Worm (Caenorhabditis elegans) whole organism, late embryonic: Measurements from ENCODE around the gene C44C1.1.

Experiments used
- C38D4.7 ChIP-seq: fragments of 200-800 bp; sonication (Bioruptor generic); optimal IDR thresholded peaks from 2 replicates; lab custom pipeline; 2018; ENCODE audit warnings: mild to moderate bottlenecking, missing genetic modification characterization, moderate library complexity, missing compliant biosample characterization
- ceh-34 ChIP-seq: sonication (generic microtip); optimal IDR thresholded peaks from 2 replicates; lab custom pipeline; 2016; ENCODE audit warnings: mild to moderate bottlenecking, missing genetic modification characterization, missing compliant biosample characterization
- ets-4 ChIP-seq: sonication (generic microtip); optimal IDR thresholded peaks from 2 replicates; lab custom pipeline; 2016; ENCODE audit warnings: missing genetic modification characterization, missing compliant biosample characterization
- nhr-11 ChIP-seq: fragments of 150-350 bp; optimal IDR thresholded peaks from 2 replicates; lab custom pipeline; 2014; ENCODE audit warnings: missing biosample characterization, missing genetic modification characterization
- pqm-1 ChIP-seq: sonication (generic microtip); optimal IDR thresholded peaks from 2 replicates; lab custom pipeline; 2016; ENCODE audit warnings: missing genetic modification characterization, missing compliant biosample characterization

DNA sequence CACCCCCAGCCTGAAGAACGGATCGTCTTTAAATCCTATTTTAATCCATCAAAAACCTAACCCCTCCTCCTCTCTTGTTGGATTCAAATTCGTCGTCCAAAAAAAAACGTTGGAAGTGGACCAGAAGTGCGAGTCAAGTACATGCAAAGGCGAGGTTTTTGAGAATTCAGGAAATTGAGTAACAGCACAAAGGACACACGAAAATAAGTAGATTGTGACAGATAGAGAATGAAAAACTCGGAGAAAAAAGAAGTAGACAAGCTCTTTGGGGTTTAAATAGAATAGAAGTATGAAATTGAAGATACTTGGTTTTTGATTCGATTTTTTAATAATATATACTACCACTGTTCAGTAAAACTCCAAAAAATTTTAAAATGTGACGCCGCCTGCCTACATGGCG lies 34.1 kb downstream of the C44C1.1 start:
- TF ChIP-seq nhr-11 (no peak), pqm-1 (tag; lab: Kevin White, UChicago) (no peak), ets-4 (no peak), C38D4.7 (no peak), ceh-34 (tag; lab: Kevin White, UChicago) (no peak)
